Worm (Caenorhabditis elegans): ENCODE data around the gene pck-1.

pck-1 gene

ce11 chrIII:89155-89554, 23.1 kb upstream of the pck-1 start (continued):
- TF ChIP-seq ccch-3 (GFP tag; optimal IDR thresholded peaks at IDR 0.05) (no peak), K11D2.4 (GFP tag; IDR thresholded peaks at IDR 0.05) (no peak), F23B12.7 (tag; optimal IDR thresholded peaks at IDR 0.05; ENCODE audit: insufficient read depth) (peak; percentile 74), F55B11.4 (tag; optimal IDR thresholded peaks at IDR 0.05; ENCODE audit: borderline replicate concordance, insufficient read depth) (no peak), F10E7.11 (tag; optimal IDR thresholded peaks at IDR 0.05) (no peak), aptf-2 (GFP tag; conservative IDR thresholded peaks at IDR 0.05) (no peak), zim-3 (tag; optimal IDR thresholded peaks at IDR 0.05) (peak; percentile 92), hsf-1 (GFP tag; IDR thresholded peaks at IDR 0.05) (peak; percentile 49; the same call in 1 of the 2 replicates), hrde-1 (tag; optimal IDR thresholded peaks at IDR 0.05; ENCODE audit: borderline replicate concordance) (peak; percentile 65), ztf-26 (tag; optimal IDR thresholded peaks at IDR 0.05) (no peak), T07F8.4 (tag; optimal IDR thresholded peaks at IDR 0.05) (peak; percentile 19), pha-4 (tag; optimal IDR thresholded peaks at IDR 0.05) (no peak), tlf-1 (GFP tag; optimal IDR thresholded peaks at IDR 0.05) (peak; percentile 63), nhr-27 (tag; optimal IDR thresholded peaks at IDR 0.05) (no peak), sea-2 (GFP tag; IDR thresholded peaks at IDR 0.05) (no peak), F57A8.1 (GFP tag; optimal IDR thresholded peaks at IDR 0.05) (no peak), lsy-27 (tag; optimal IDR thresholded peaks at IDR 0.05; ENCODE audit: borderline replicate concordance, insufficient read depth) (peak; percentile 72), ceh-79 (tag; optimal IDR thresholded peaks at IDR 0.05) (peak; percentile 76), B0019.2 (GFP tag; conservative IDR thresholded peaks at IDR 0.05) (peak; percentile 64; the same call in 1 of the 2 replicates), T26A5.8 (tag; optimal IDR thresholded peaks at IDR 0.05) (peak; percentile 42), Y95B8A.8 (GFP tag; IDR thresholded peaks at IDR 0.05) (no peak), efl-1 (GFP tag; optimal IDR thresholded peaks at IDR 0.05) (peak; percentile 9), dpl-1 (GFP tag; optimal IDR thresholded peaks at IDR 0.05) (no peak), lin-26 (GFP tag; IDR thresholded peaks at IDR 0.05) (peak; percentile 86), snpc-1.1 (tag; optimal IDR thresholded peaks at IDR 0.05; ENCODE audit: insufficient read depth) (peak; percentile 16), rcor-1 (GFP tag; IDR thresholded peaks at IDR 0.05) (peak; percentile 71), ztf-3 (GFP tag; optimal IDR thresholded peaks at IDR 0.05) (no peak), ekl-4 (GFP tag; IDR thresholded peaks at IDR 0.05) (peak; percentile 75), hmg-1.2 (GFP tag; IDR thresholded peaks at IDR 0.05) (peak; percentile 70), ztf-25 (GFP tag; IDR thresholded peaks at IDR 0.05) (peak; percentile 86), snpc-1.3 (tag; optimal IDR thresholded peaks at IDR 0.05; ENCODE audit: insufficient read depth) (peak; percentile 85), ets-4 (GFP tag; optimal IDR thresholded peaks at IDR 0.05) (no peak), F49E8.2 (tag; optimal IDR thresholded peaks at IDR 0.05; ENCODE audit: insufficient read depth) (peak; percentile 64), B0261.1 (tag; optimal IDR thresholded peaks at IDR 0.05) (peak; percentile 79), D2030.7 (GFP tag; IDR thresholded peaks at IDR 0.05) (peak; percentile 91), repo-1 (tag; optimal IDR thresholded peaks at IDR 0.05) (peak; percentile 83), hlh-12 (tag; optimal IDR thresholded peaks at IDR 0.05) (no peak), snpc-3.4 (tag; optimal IDR thresholded peaks at IDR 0.05) (peak; percentile 85), let-526 (GFP tag; IDR thresholded peaks at IDR 0.05) (no peak), unc-130 (GFP tag; optimal IDR thresholded peaks at IDR 0.05) (peak; percentile 61), egl-18 (GFP tag; IDR thresholded peaks at IDR 0.05) (no peak), Y79H2A.3 (GFP tag; conservative IDR thresholded peaks at IDR 0.05) (no peak), Y53G8AR.9 (GFP tag; conservative IDR thresholded peaks at IDR 0.05) (peak; percentile 86), ztf-18 (tag; optimal IDR thresholded peaks at IDR 0.05) (peak; percentile 32), attf-6 (GFP tag; IDR thresholded peaks at IDR 0.05) (0 out of 2 replicates have a peak, but pooled peaks have one; percentile 55), lin-54 (GFP tag; optimal IDR thresholded peaks at IDR 0.05) (peak; percentile 68), F22D6.2 (tag; optimal IDR thresholded peaks at IDR 0.05) (peak; percentile 5), F37B4.10 (GFP tag; IDR thresholded peaks at IDR 0.05) (no peak)
